Fruit fly (Drosophila melanogaster) whole organism, embryonic: ENCODE measurements around the gene CG7627.
A peak's percentile ranks its signal among the peaks of the same experiment; 100 is the strongest.

ENCODE experiments used
- Blimp-1 ChIP-seq: fragments of 200-800 bp; sonication (Bioruptor generic); optimal IDR thresholded peaks from 3 replicates; lab custom pipeline; 2018; ENCODE audit warnings: missing biosample characterization, missing genetic modification characterization, mild to moderate bottlenecking, moderate library complexity, missing genetic modification reagents
- CG10462 ChIP-seq: fragments of 200-800 bp; sonication (Bioruptor generic); optimal IDR thresholded peaks from 2 replicates; lab custom pipeline; 2016; ENCODE audit warnings: missing biosample characterization, missing genetic modification characterization
- CG10543 ChIP-seq: fragments of 200-800 bp; sonication (Bioruptor generic); optimal IDR thresholded peaks from 3 replicates; lab custom pipeline; 2017; ENCODE audit warnings: missing biosample characterization, mild to moderate bottlenecking, missing genetic modification characterization, moderate library complexity
- CG10979 ChIP-seq: fragments of 200-800 bp; sonication (Bioruptor generic); optimal IDR thresholded peaks from 2 replicates; lab custom pipeline; 2018; ENCODE audit warnings: missing biosample characterization, mild to moderate bottlenecking, missing genetic modification characterization, moderate library complexity
- CG13287 ChIP-seq: fragments of 200-800 bp; sonication (Bioruptor generic); IDR thresholded peaks from 2 replicates; pipeline ENCODE4 v1.3.6; 2022; ENCODE audit warnings: missing biosample characterization, missing genetic modification characterization; ENCODE audit not compliant: partially characterized antibody
- CG13775 ChIP-seq: fragments of 200-800 bp; sonication (Bioruptor generic); optimal IDR thresholded peaks from 3 replicates; lab custom pipeline; 2017; ENCODE audit warnings: missing biosample characterization, mild to moderate bottlenecking, missing genetic modification characterization
- CG14014 ChIP-seq: fragments of 200-800 bp; sonication (Bioruptor generic); IDR thresholded peaks from 2 replicates; pipeline ENCODE4 v1.3.6; 2022; ENCODE audit warnings: missing biosample characterization, missing genetic modification characterization
- CG14667 ChIP-seq: fragments of 200-800 bp; sonication (Bioruptor generic); IDR thresholded peaks from 2 replicates; pipeline ENCODE4 v1.3.6; 2022; ENCODE audit warnings: missing biosample characterization, missing genetic modification characterization
- CG15269 ChIP-seq: fragments of 200-800 bp; sonication (Bioruptor generic); optimal IDR thresholded peaks from 2 replicates; lab custom pipeline; 2018; ENCODE audit warnings: missing biosample characterization, mild to moderate bottlenecking, missing genetic modification characterization, moderate library complexity
- CG18476 ChIP-seq: fragments of 200-800 bp; sonication (Bioruptor generic); optimal IDR thresholded peaks from 2 replicates; lab custom pipeline; 2016; ENCODE audit warnings: missing biosample characterization, mild to moderate bottlenecking, missing genetic modification characterization
- CG31224 ChIP-seq: fragments of 200-800 bp; sonication (Bioruptor generic); IDR thresholded peaks from 2 replicates; pipeline ENCODE4 v1.3.6; 2022; ENCODE audit warnings: missing biosample characterization, missing genetic modification characterization
- CG33557 ChIP-seq: fragments of 200-800 bp; sonication (Bioruptor generic); optimal IDR thresholded peaks from 2 replicates; lab custom pipeline; 2019; ENCODE audit warnings: missing biosample characterization, mild to moderate bottlenecking, missing genetic modification characterization, moderate library complexity
- CG3838 ChIP-seq: fragments of 200-800 bp; sonication (Bioruptor generic); optimal IDR thresholded peaks from 3 replicates; lab custom pipeline; 2016; ENCODE audit warnings: missing biosample characterization, missing genetic modification characterization
- CG5953 ChIP-seq: fragments of 200-800 bp; sonication (Bioruptor generic); IDR thresholded peaks from 2 replicates; pipeline ENCODE4 v1.3.6; 2022; ENCODE audit warnings: missing biosample characterization, missing genetic modification characterization
- CG6654 ChIP-seq: fragments of 200-800 bp; sonication (Bioruptor generic); optimal IDR thresholded peaks from 2 replicates; lab custom pipeline; 2017; ENCODE audit warnings: missing biosample characterization, mild to moderate bottlenecking, missing genetic modification characterization
- CG6813 ChIP-seq: fragments of 200-800 bp; sonication (Bioruptor generic); optimal IDR thresholded peaks from 2 replicates; lab custom pipeline; 2017; ENCODE audit warnings: missing biosample characterization, missing genetic modification characterization, mild to moderate bottlenecking, moderate library complexity, missing genetic modification reagents
- CG6854 ChIP-seq: fragments of 200-800 bp; sonication (Bioruptor generic); optimal IDR thresholded peaks from 3 replicates; lab custom pipeline; 2017; ENCODE audit warnings: missing biosample characterization, mild to moderate bottlenecking, missing genetic modification characterization
- CG8388 ChIP-seq: fragments of 200-800 bp; sonication (Bioruptor generic); optimal IDR thresholded peaks from 2 replicates; lab custom pipeline; 2019; ENCODE audit warnings: missing biosample characterization, mild to moderate bottlenecking, missing genetic modification characterization, moderate library complexity
- CG8478 ChIP-seq: fragments of >200 bp; optimal IDR thresholded peaks from 2 replicates; lab custom pipeline; 2018
- CTCF ChIP-seq: fragments of 200-800 bp; sonication (Bioruptor generic); optimal IDR thresholded peaks from 2 replicates; lab custom pipeline; 2017; ENCODE audit warnings: missing biosample characterization, mild to moderate bottlenecking, missing genetic modification characterization, moderate library complexity
- Chrac-16 ChIP-seq: fragments of 200-800 bp; sonication (Bioruptor generic); optimal IDR thresholded peaks from 3 replicates; lab custom pipeline; 2016; ENCODE audit warnings: missing biosample characterization, missing genetic modification characterization
- CkIIα-i1 ChIP-seq: fragments of 200-800 bp; sonication (Bioruptor generic); IDR thresholded peaks from 2 replicates; pipeline ENCODE4 v1.3.6; 2022; ENCODE audit warnings: missing biosample characterization, missing genetic modification characterization
- Dbx ChIP-seq: fragments of 200-800 bp; sonication (Bioruptor generic); IDR thresholded peaks from 3 replicates; pipeline ENCODE4 v1.3.6; 2022; ENCODE audit warnings: missing biosample characterization, missing genetic modification characterization
- Deaf1 ChIP-seq: fragments of 200-800 bp; optimal IDR thresholded peaks from 3 replicates; lab custom pipeline; 2019; ENCODE audit warnings: missing biosample characterization, mild to moderate bottlenecking, missing genetic modification characterization, moderate library complexity
- Dp ChIP-seq: fragments of 200-800 bp; sonication (Bioruptor generic); optimal IDR thresholded peaks from 2 replicates; lab custom pipeline; 2018; ENCODE audit warnings: missing biosample characterization, mild to moderate bottlenecking, missing genetic modification characterization, moderate library complexity
- H2.0 ChIP-seq: fragments of 200-800 bp; sonication (Bioruptor generic); IDR thresholded peaks from 2 replicates; pipeline ENCODE4 v1.3.6; 2022; ENCODE audit warnings: missing biosample characterization, missing genetic modification characterization
- HLH54F ChIP-seq: fragments of 200-800 bp; sonication (Bioruptor generic); optimal IDR thresholded peaks from 3 replicates; lab custom pipeline; 2016; ENCODE audit warnings: missing biosample characterization, missing genetic modification characterization
- HLHmδ ChIP-seq: fragments of 200-800 bp; sonication (Bioruptor generic); optimal IDR thresholded peaks from 2 replicates; lab custom pipeline; 2018; ENCODE audit warnings: missing biosample characterization, mild to moderate bottlenecking, missing genetic modification characterization, moderate library complexity
- Mes4 ChIP-seq: fragments of 200-800 bp; sonication (Bioruptor generic); optimal IDR thresholded peaks from 2 replicates; lab custom pipeline; 2016; ENCODE audit warnings: missing biosample characterization, missing genetic modification characterization
- NC2α ChIP-seq: fragments of 200-800 bp; sonication (Bioruptor generic); optimal IDR thresholded peaks from 2 replicates; lab custom pipeline; 2016; ENCODE audit warnings: missing biosample characterization, missing genetic modification characterization
- Nf-YA ChIP-seq: fragments of 200-800 bp; sonication (Bioruptor generic); IDR thresholded peaks from 2 replicates; pipeline ENCODE4 v1.3.6; 2022; ENCODE audit warnings: missing biosample characterization, missing genetic modification characterization
- TFAM ChIP-seq: fragments of 200-800 bp; sonication (Bioruptor generic); optimal IDR thresholded peaks from 2 replicates; lab custom pipeline; 2017; ENCODE audit warnings: missing biosample characterization, missing genetic modification characterization, inconsistent platforms
- Usf ChIP-seq: fragments of 200-800 bp; sonication (Bioruptor generic); optimal IDR thresholded peaks from 2 replicates; lab custom pipeline; 2017; ENCODE audit warnings: missing genotype, missing biosample characterization, missing genetic modification characterization
- Xbp1 ChIP-seq: fragments of 200-800 bp; sonication (Bioruptor generic); optimal IDR thresholded peaks from 3 replicates; lab custom pipeline; 2016; ENCODE audit warnings: missing biosample characterization, mild to moderate bottlenecking, missing genetic modification characterization
- YL-1 ChIP-seq: fragments of 200-800 bp; sonication (Bioruptor generic); optimal IDR thresholded peaks from 3 replicates; lab custom pipeline; 2017; ENCODE audit warnings: missing biosample characterization, mild to moderate bottlenecking, missing genetic modification characterization
- ab ChIP-seq: fragments of 200-800 bp; sonication (Bioruptor generic); optimal IDR thresholded peaks from 2 replicates; lab custom pipeline; 2016; ENCODE audit warnings: missing biosample characterization, missing genetic modification characterization
- ci ChIP-seq: fragments of 200-800 bp; sonication (Bioruptor generic); IDR thresholded peaks from 3 replicates; pipeline ENCODE4 v1.3.6; 2022; ENCODE audit warnings: missing biosample characterization, missing genetic modification characterization
- dpn ChIP-seq, 2 experiments: fragments of 200-800 bp; sonication (Bioruptor generic); optimal IDR thresholded peaks; 3 replicates each; lab custom pipeline; 2016; ENCODE audit warnings: missing biosample characterization in 2 of 2, missing genetic modification characterization in 2 of 2
- grn ChIP-seq: fragments of 200-800 bp; sonication (Bioruptor generic); optimal IDR thresholded peaks from 3 replicates; lab custom pipeline; 2017; ENCODE audit warnings: missing biosample characterization, missing genetic modification characterization
- gsb ChIP-seq: fragments of 200-800 bp; sonication (Bioruptor generic); IDR thresholded peaks from 2 replicates; pipeline ENCODE4 v1.3.6; 2022; ENCODE audit warnings: missing biosample characterization, missing genetic modification characterization
- h ChIP-seq: fragments of >200 bp; optimal IDR thresholded peaks from 2 replicates; lab custom pipeline; 2017
- kah ChIP-seq: fragments of 200-800 bp; sonication (Bioruptor generic); optimal IDR thresholded peaks from 2 replicates; lab custom pipeline; 2018; ENCODE audit warnings: missing biosample characterization, mild to moderate bottlenecking, missing genetic modification characterization
- mirr ChIP-seq: fragments of 200-800 bp; sonication (Bioruptor generic); optimal IDR thresholded peaks from 3 replicates; lab custom pipeline; 2018; ENCODE audit warnings: missing biosample characterization, mild to moderate bottlenecking, missing genetic modification characterization
- nerfin-2 ChIP-seq: fragments of 200-800 bp; sonication (Bioruptor generic); IDR thresholded peaks from 2 replicates; pipeline ENCODE4 v1.3.6; 2022; ENCODE audit warnings: missing biosample characterization, missing genetic modification characterization; ENCODE audit not compliant: partially characterized antibody
- repo ChIP-seq: fragments of 200-800 bp; sonication (Bioruptor generic); optimal IDR thresholded peaks from 2 replicates; lab custom pipeline; 2016; ENCODE audit warnings: missing biosample characterization, missing genetic modification characterization
- run ChIP-seq: fragments of 200-800 bp; sonication (Bioruptor generic); optimal IDR thresholded peaks from 3 replicates; lab custom pipeline; 2018; ENCODE audit warnings: missing biosample characterization, mild to moderate bottlenecking, missing genetic modification characterization
- sd ChIP-seq: fragments of 200-800 bp; sonication (Bioruptor generic); optimal IDR thresholded peaks from 3 replicates; lab custom pipeline; 2018; ENCODE audit warnings: missing biosample characterization, mild to moderate bottlenecking, missing genetic modification characterization, moderate library complexity
- sens-2 ChIP-seq: fragments of 200-800 bp; sonication (Bioruptor generic); IDR thresholded peaks from 2 replicates; pipeline ENCODE4 v1.3.6; 2022; ENCODE audit warnings: missing biosample characterization, missing genetic modification characterization
- sna ChIP-seq: fragments of 200-800 bp; sonication (Bioruptor generic); IDR thresholded peaks from 2 replicates; pipeline ENCODE4 v1.3.6; 2022; ENCODE audit warnings: missing biosample characterization, missing genetic modification characterization; ENCODE audit not compliant: partially characterized antibody
- toy ChIP-seq: fragments of 200-800 bp; sonication (Bioruptor generic); IDR thresholded peaks from 2 replicates; pipeline ENCODE4 v1.3.6; 2022; ENCODE audit warnings: missing biosample characterization, missing genetic modification characterization
- trem ChIP-seq: fragments of 200-800 bp; optimal IDR thresholded peaks from 3 replicates; lab custom pipeline; 2019; ENCODE audit warnings: missing biosample characterization, mild to moderate bottlenecking, missing genetic modification characterization, moderate library complexity
- z ChIP-seq: fragments of 200-800 bp; sonication (Bioruptor generic); IDR thresholded peaks from 3 replicates; pipeline ENCODE4 v1.3.6; 2022; ENCODE audit warnings: missing biosample characterization, missing genetic modification characterization

The CG7627 gene

dm6 chr2L:8376717-8377116 lies 14.4 kb upstream of the CG7627 start, which contains the start of the genes CG13390 and CG17294 (continued):
- TF ChIP-seq Blimp-1 (GFP tag; lab: Kevin White, UChicago) (peak; percentile 99), CG15269 (peak; percentile 100), CG10979 (peak; percentile 99), TFAM (peak; percentile 91), Deaf1 (peak; percentile 92), HLH54F (GFP tag; lab: Kevin White, UChicago) (peak; percentile 95), Mes4 (GFP tag; lab: Kevin White, UChicago) (peak; percentile 84), CG6854 (GFP tag; lab: Kevin White, UChicago) (peak; percentile 100), CG31224 (GFP tag; lab: Robert Waterston, UW) (peak; percentile 99), h (lab: Kevin White, UChicago) (no peak), CG3838 (GFP tag; lab: Kevin White, UChicago) (peak; percentile 96), Dp (GFP tag; lab: Kevin White, UChicago) (peak; percentile 54), toy (GFP tag; lab: Robert Waterston, UW) (peak; percentile 99), run (tag; lab: Kevin White, UChicago) (peak; percentile 99), H2.0 (GFP tag; lab: Robert Waterston, UW) (peak; percentile 99), repo (GFP tag; lab: Kevin White, UChicago) (peak; percentile 86), kah (GFP tag; lab: Kevin White, UChicago) (peak; percentile 99), CG14667 (GFP tag; lab: Robert Waterston, UW) (peak; percentile 99), trem (tag; lab: Kevin White, UChicago) (peak; percentile 97), CG5953 (GFP tag; lab: Robert Waterston, UW) (peak; percentile 99), Dbx (GFP tag; lab: Robert Waterston, UW) (peak; percentile 100), Nf-YA (peak; percentile 99), CG13775 (peak; percentile 99), CG8388 (GFP tag; lab: Kevin White, UChicago) (peak; percentile 99), z (GFP tag; lab: Robert Waterston, UW) (peak; percentile 84), YL-1 (GFP tag; lab: Kevin White, UChicago) (peak; percentile 99), gsb (GFP tag; lab: Robert Waterston, UW) (peak; percentile 99), CG6654 (GFP tag; lab: Kevin White, UChicago) (peak; percentile 93), sens-2 (peak; percentile 99), CkIIα-i1 (GFP tag; lab: Robert Waterston, UW) (peak; percentile 98), CG10462 (GFP tag; lab: Kevin White, UChicago) (peak; percentile 99), mirr (GFP tag; lab: Kevin White, UChicago) (peak; percentile 99), sd (peak; percentile 98), dpn (GFP tag; optimal IDR thresholded peaks at IDR 0.05; lab: Kevin White, UChicago) (peak; percentile 96 to 100), Xbp1 (GFP tag; lab: Kevin White, UChicago) (peak; percentile 100), CG10543 (peak; percentile 98), CTCF (GFP tag; lab: Kevin White, UChicago) (peak; percentile 79), CG13287 (GFP tag; lab: Robert Waterston, UW) (peak; percentile 91), Usf (GFP tag; lab: Kevin White, UChicago) (peak; percentile 98), HLHmδ (GFP tag; lab: Kevin White, UChicago) (no peak), ci (peak; percentile 100), CG14014 (GFP tag; lab: Robert Waterston, UW) (peak; percentile 100), CG6813 (GFP tag; lab: Kevin White, UChicago) (peak; percentile 99), CG33557 (GFP tag; lab: Kevin White, UChicago) (peak; percentile 99), NC2α (GFP tag; lab: Kevin White, UChicago) (peak; percentile 70), grn (GFP tag; lab: Kevin White, UChicago) (peak; percentile 92), sna (GFP tag; lab: Robert Waterston, UW) (peak; percentile 83), Chrac-16 (GFP tag; lab: Kevin White, UChicago) (peak; percentile 99), CG8478 (lab: Kevin White, UChicago) (no peak), CG18476 (GFP tag; lab: Kevin White, UChicago) (peak; percentile 97), ab (GFP tag; lab: Kevin White, UChicago) (peak; percentile 76), nerfin-2 (GFP tag; lab: Robert Waterston, UW) (peak; percentile 75; the same call in 1 of the 2 replicates)
